Worm (Caenorhabditis elegans) whole organism, L4 larva: Measurements from ENCODE around the gene Y66H1A.5.
A peak's percentile ranks its signal among the peaks of the same experiment; 100 is the strongest.

Experiments
- F26F4.8 ChIP-seq: fragments of 200-800 bp; sonication (Bioruptor generic); conservative IDR thresholded peaks from 2 replicates; pipeline ENCODE4 v1.3.6; 2022; ENCODE audit warnings: missing genetic modification characterization, missing compliant biosample characterization
- F49E8.2 ChIP-seq: sonication (generic microtip); optimal IDR thresholded peaks from 2 replicates; lab custom pipeline; 2016; ENCODE audit warnings: missing compliant biosample characterization, mild to moderate bottlenecking, missing genetic modification characterization, borderline replicate concordance
- Y105C5A.15 ChIP-seq: fragments of 200-800 bp; sonication (Bioruptor generic); IDR thresholded peaks from 2 replicates; pipeline ENCODE4 v1.3.6; 2022; ENCODE audit warnings: missing genetic modification characterization, missing compliant biosample characterization
- Y48G9A.11 ChIP-seq: fragments of 200-800 bp; sonication (Bioruptor generic); IDR thresholded peaks from 2 replicates; pipeline ENCODE4 v1.3.6; 2022; ENCODE audit warnings: missing genetic modification reagents, missing genetic modification characterization, missing compliant biosample characterization
- daf-16 ChIP-seq, 3 experiments: sonication (generic microtip); optimal IDR thresholded peaks; 2 replicates each; lab custom pipeline; 2016 to 2017; ENCODE audit warnings: missing genetic modification characterization in 3 of 3, missing genetic modification reagents in 3 of 3, mild to moderate bottlenecking in 2 of 3, missing compliant biosample characterization in 2 of 3, missing biosample characterization in 1 of 3, moderate library complexity in 1 of 3
- daf-19 ChIP-seq: fragments of 200-800 bp; sonication (Bioruptor generic); conservative IDR thresholded peaks from 2 replicates; pipeline ENCODE4 v1.3.6; 2022; ENCODE audit warnings: missing genetic modification characterization, missing compliant biosample characterization
- dmd-6 ChIP-seq: fragments of 200-800 bp; sonication (Bioruptor generic); IDR thresholded peaks from 2 replicates; pipeline ENCODE4 v1.3.6; 2022; ENCODE audit warnings: missing genetic modification reagents, missing genetic modification characterization, missing compliant biosample characterization
- dve-1 ChIP-seq: sonication (generic microtip); optimal IDR thresholded peaks from 2 replicates; lab custom pipeline; 2017; ENCODE audit warnings: antibody characterized with exemption, mild to moderate bottlenecking, missing genetic modification characterization, missing compliant biosample characterization; ENCODE audit not compliant: insufficient read depth
- egl-43 ChIP-seq: fragments of 200-800 bp; sonication (Bioruptor generic); IDR thresholded peaks from 2 replicates; pipeline ENCODE4 v1.3.6; 2022; ENCODE audit warnings: missing genetic modification reagents, missing genetic modification characterization, missing compliant biosample characterization
- hif-1 ChIP-seq, 2 experiments: sonication (generic microtip); optimal IDR thresholded peaks; 2 replicates each; lab custom pipeline; 2016 to 2017; ENCODE audit warnings: missing compliant biosample characterization in 2 of 2, missing genetic modification characterization in 2 of 2, missing genetic modification reagents in 2 of 2, missing genotype in 2 of 2, mild to moderate bottlenecking in 1 of 2
- hlh-11 ChIP-seq: fragments of 200-800 bp; sonication (Bioruptor generic); optimal IDR thresholded peaks from 2 replicates; lab custom pipeline; 2018; ENCODE audit warnings: mild to moderate bottlenecking, missing genetic modification characterization, missing compliant biosample characterization
- hlh-30 ChIP-seq: sonication (generic microtip); optimal IDR thresholded peaks from 2 replicates; lab custom pipeline; 2017; ENCODE audit warnings: antibody characterized with exemption, mild to moderate bottlenecking, missing genetic modification characterization, missing compliant biosample characterization; ENCODE audit not compliant: insufficient read depth
- hmg-1.1 ChIP-seq: fragments of 200-800 bp; sonication (Bioruptor generic); IDR thresholded peaks from 2 replicates; pipeline ENCODE4 v1.3.6; 2022; ENCODE audit warnings: missing genetic modification reagents, missing genetic modification characterization, missing compliant biosample characterization
- lin-15B ChIP-seq: fragments of 150-350 bp; sonication (generic microtip); optimal IDR thresholded peaks from 3 replicates; lab custom pipeline; 2014; ENCODE audit warnings: missing biosample characterization, missing genetic modification characterization
- lir-3 ChIP-seq: sonication (generic microtip); optimal IDR thresholded peaks from 2 replicates; lab custom pipeline; 2016; ENCODE audit warnings: mild to moderate bottlenecking, missing genetic modification characterization, missing compliant biosample characterization
- mep-1 ChIP-seq: fragments of 150-350 bp; sonication (generic microtip); optimal IDR thresholded peaks from 3 replicates; lab custom pipeline; 2014; ENCODE audit warnings: missing biosample characterization, missing genetic modification characterization
- nhr-10 ChIP-seq: fragments of 150-350 bp; optimal IDR thresholded peaks from 2 replicates; lab custom pipeline; 2014; ENCODE audit warnings: missing biosample characterization, missing genetic modification characterization
- nhr-11 ChIP-seq: fragments of 150-350 bp; optimal IDR thresholded peaks from 2 replicates; lab custom pipeline; 2014; ENCODE audit warnings: missing biosample characterization, missing genetic modification characterization
- nhr-237 ChIP-seq: sonication (generic microtip); optimal IDR thresholded peaks from 2 replicates; lab custom pipeline; 2017; ENCODE audit warnings: missing biosample characterization, missing genetic modification characterization
- nhr-28 ChIP-seq: fragments of 150-350 bp; optimal IDR thresholded peaks from 2 replicates; lab custom pipeline; 2014; ENCODE audit warnings: missing biosample characterization, missing genetic modification characterization
- nhr-77 ChIP-seq: fragments of 150-350 bp; optimal IDR thresholded peaks from 2 replicates; lab custom pipeline; 2014; ENCODE audit warnings: missing biosample characterization, missing genetic modification characterization
- php-3 ChIP-seq: fragments of 200-800 bp; sonication (Bioruptor generic); IDR thresholded peaks from 2 replicates; pipeline ENCODE4 v1.3.6; 2022; ENCODE audit warnings: missing genetic modification reagents, missing genetic modification characterization, missing compliant biosample characterization
- pqm-1 ChIP-seq: sonication (generic microtip); optimal IDR thresholded peaks from 2 replicates; lab custom pipeline; 2017; ENCODE audit warnings: missing biosample characterization, missing genetic modification characterization
- saeg-2 ChIP-seq: fragments of 200-800 bp; sonication (Bioruptor generic); IDR thresholded peaks from 2 replicates; pipeline ENCODE4 v1.3.6; 2022; ENCODE audit warnings: missing genetic modification reagents, missing genetic modification characterization, missing compliant biosample characterization
- set-16 ChIP-seq: fragments of 200-800 bp; sonication (Bioruptor generic); IDR thresholded peaks from 2 replicates; pipeline ENCODE4 v1.3.6; 2022; ENCODE audit warnings: missing genetic modification reagents, missing genetic modification characterization, missing compliant biosample characterization
- snpc-4 ChIP-seq: fragments of 150-350 bp; optimal IDR thresholded peaks from 2 replicates; lab custom pipeline; 2014; ENCODE audit warnings: missing biosample characterization, missing genetic modification characterization
- spr-1 ChIP-seq: sonication (generic microtip); optimal IDR thresholded peaks from 2 replicates; lab custom pipeline; 2016; ENCODE audit warnings: mild to moderate bottlenecking, missing genetic modification characterization, missing compliant biosample characterization
- tag-97 ChIP-seq: fragments of 200-800 bp; sonication (Bioruptor generic); IDR thresholded peaks from 2 replicates; pipeline ENCODE4 v1.3.6; 2022; ENCODE audit warnings: missing genetic modification characterization, missing compliant biosample characterization
- unc-130 ChIP-seq: sonication (generic microtip); optimal IDR thresholded peaks from 2 replicates; lab custom pipeline; 2016; ENCODE audit warnings: missing genetic modification reagents, missing genetic modification characterization, missing compliant biosample characterization
- unc-62 ChIP-seq, 3 experiments: fragments of 150-350 bp in 1 of 3; sonication (generic microtip); optimal IDR thresholded peaks in 2 of 3; peaks in 1 of 3; 1 replicate in 1 of 3; 2 replicates in 2 of 3; lab custom pipeline; 2014 to 2017; ENCODE audit warnings: missing biosample characterization in 3 of 3, missing genetic modification characterization in 3 of 3, missing genetic modification reagents in 3 of 3, missing genotype in 1 of 3
- zfp-2 ChIP-seq: sonication (generic microtip); optimal IDR thresholded peaks from 2 replicates; lab custom pipeline; 2016; ENCODE audit warnings: mild to moderate bottlenecking, missing genetic modification characterization, missing compliant biosample characterization

The Y66H1A.5 gene

DNA sequence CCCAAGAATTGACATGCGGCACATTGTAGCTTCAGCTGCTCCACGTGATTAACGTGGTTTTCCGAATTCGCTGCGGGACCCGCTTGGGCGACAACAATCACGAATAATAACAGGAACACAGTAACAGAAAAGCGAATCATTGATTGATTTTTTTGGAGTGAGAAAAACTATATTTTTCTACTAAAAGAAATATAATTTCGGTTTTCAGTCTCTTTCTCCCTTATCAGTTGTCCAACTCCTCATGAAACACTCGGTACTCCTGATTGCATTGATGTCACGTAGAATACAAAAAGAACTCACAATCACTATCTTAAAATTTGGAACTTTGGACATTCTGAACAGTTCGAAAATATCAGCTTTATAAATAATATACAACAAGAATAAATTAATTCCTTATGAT lies at the start of gene Y66H1A.5:
Gene Y66H1A.5, minus strand, starts transcription at position 265 of the 400 bp plus-strand sequence.
- peak in 1 of 2 experiments; percentile 60 for TF ChIP-seq hif-1 (tag; optimal IDR thresholded peaks at IDR 0.05; lab: Kevin White, UChicago)
- TF ChIP-seq dmd-6 (GFP tag; lab: Robert Waterston, UW): peak; percentile 31; the same call in 1 of the 2 replicates
- peak; percentile 89 for TF ChIP-seq nhr-77 (tag; lab: Kevin White, UChicago)
- peak; percentile 66 for TF ChIP-seq dve-1 (tag; lab: Kevin White, UChicago)
- peak; percentile 5 for TF ChIP-seq hlh-30 (tag; lab: Kevin White, UChicago)
- TF ChIP-seq pqm-1: peak; percentile 74
- TF ChIP-seq snpc-4 (tag; lab: Kevin White, UChicago): no peak
- peak; percentile 41 for TF ChIP-seq nhr-10 (tag; lab: Kevin White, UChicago)
- no peak for TF ChIP-seq daf-16 (GFP tag; optimal IDR thresholded peaks at IDR 0.05; lab: Kevin White, UChicago)
- TF ChIP-seq daf-16 (tag; optimal IDR thresholded peaks at IDR 0.05; lab: Kevin White, UChicago): peak; percentile 46
- no peak for TF ChIP-seq spr-1 (tag; lab: Kevin White, UChicago)
- TF ChIP-seq mep-1 (tag; lab: Kevin White, UChicago): peak; percentile 10
- no peak for TF ChIP-seq Y48G9A.11 (GFP tag; lab: Robert Waterston, UW)
- TF ChIP-seq nhr-28 (tag; lab: Kevin White, UChicago): peak; percentile 94
- TF ChIP-seq hlh-11 (tag; lab: Kevin White, UChicago): peak; percentile 29
- TF ChIP-seq tag-97 (GFP tag; lab: Robert Waterston, UW): no peak

DNA sequence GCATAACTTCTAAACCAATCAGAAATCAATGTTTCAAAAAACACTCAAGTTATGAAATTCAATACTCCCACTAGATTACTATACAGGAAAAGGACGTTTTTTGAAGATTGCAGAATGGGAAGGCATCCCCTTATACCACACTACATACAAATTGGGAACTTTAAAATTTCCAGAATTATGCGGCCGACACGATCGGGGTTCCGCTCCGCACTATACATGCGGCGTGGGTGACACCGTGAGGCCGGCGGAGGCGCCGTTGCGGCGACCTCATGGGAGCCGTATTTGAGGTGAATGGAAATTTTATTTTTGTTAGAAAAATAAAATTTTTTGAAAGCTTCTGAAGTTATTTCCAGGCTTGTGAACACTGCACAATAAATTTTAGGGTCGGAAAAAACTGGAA lies 39.4 kb upstream of the Y66H1A.5 start:
- TF ChIP-seq F26F4.8 (0 out of 2 replicates have a peak, but pooled peaks have one; percentile 41), egl-43 (GFP tag; lab: Robert Waterston, UW) (no peak), nhr-11 (no peak)

DNA sequence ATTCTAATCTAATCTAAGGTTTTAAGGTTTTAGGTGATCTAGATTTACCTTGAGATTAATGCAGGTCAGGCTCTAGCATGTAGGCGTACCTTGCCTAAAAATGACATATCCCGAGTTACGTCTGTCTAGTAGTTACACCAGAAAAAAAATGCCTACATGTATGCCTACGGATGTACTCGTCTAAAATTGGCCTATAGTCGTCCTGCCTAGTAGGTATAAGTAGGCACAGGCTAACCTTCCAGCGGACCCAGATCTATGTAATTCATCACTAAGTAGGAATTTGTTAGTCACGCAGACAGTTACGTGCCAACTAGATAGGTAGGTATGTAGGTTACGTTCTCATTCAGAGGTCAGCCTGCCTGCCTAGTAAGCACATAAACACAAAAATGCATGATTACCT lies 38.4 kb upstream of the Y66H1A.5 start:
- TF ChIP-seq F49E8.2 (tag; lab: Kevin White, UChicago) (no peak), unc-62 (GFP tag; optimal IDR thresholded peaks at IDR 0.05 in 1 of 2; lab: Kevin White, UChicago) (peak in 1 of 2 experiments; percentile 91), unc-62 (tag; optimal IDR thresholded peaks at IDR 0.05; lab: Kevin White, UChicago) (no peak)

DNA sequence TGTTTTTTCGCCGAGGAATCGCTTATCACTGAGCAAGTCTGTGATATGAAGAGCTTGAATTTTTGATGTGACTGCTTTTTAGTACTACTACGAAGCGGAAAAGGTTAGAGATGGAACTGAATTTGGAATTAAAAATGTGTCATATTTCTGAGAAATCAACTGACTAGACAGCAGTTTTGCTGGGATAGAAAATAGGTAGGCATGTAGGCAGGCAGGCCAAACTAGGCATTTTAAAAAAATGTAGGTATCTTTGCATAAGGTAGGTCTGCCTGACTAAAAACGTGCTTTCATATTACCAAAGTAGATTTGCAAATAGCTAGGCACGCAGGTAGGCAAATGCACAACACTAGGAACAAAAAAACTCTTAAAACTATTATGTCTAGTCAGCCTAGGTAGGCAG lies 37.6 kb upstream of the Y66H1A.5 start:
- TF ChIP-seq hmg-1.1 (GFP tag; lab: Robert Waterston, UW) (no peak), unc-62 (GFP tag; optimal IDR thresholded peaks at IDR 0.05 in 1 of 2; lab: Kevin White, UChicago) (peak in 1 of 2 experiments; percentile 97), unc-62 (tag; optimal IDR thresholded peaks at IDR 0.05; lab: Kevin White, UChicago) (no peak), daf-19 (GFP tag; lab: Robert Waterston, UW) (no peak), unc-130 (no peak)

DNA sequence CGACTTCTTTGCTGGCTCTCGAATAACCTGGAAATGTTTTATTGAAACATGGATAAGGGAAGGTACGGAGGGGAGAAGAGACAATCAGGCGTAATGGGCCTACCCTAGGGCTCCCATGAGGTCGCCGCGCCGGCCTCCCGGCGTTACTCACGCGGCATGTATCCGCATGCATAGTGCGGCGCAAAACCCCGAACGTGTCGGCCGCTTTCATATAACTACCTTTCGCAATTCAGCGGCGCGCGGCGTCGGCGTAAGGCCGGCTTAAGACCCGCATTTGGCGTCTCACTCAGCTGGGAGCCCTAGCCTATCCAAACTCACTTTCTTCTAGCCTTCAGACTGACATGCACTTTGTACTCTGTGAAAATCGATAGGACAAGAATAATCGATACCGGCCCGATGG lies 33.1 kb upstream of the Y66H1A.5 start:
- TF ChIP-seq zfp-2 (no peak), Y105C5A.15 (no peak), nhr-77 (tag; lab: Kevin White, UChicago) (no peak), saeg-2 (GFP tag; lab: Robert Waterston, UW) (0 out of 2 replicates have a peak, but pooled peaks have one; percentile 55), lir-3 (tag; lab: Kevin White, UChicago) (no peak), lin-15B (tag; lab: Kevin White, UChicago) (no peak), nhr-237 (tag; lab: Kevin White, UChicago) (no peak), php-3 (GFP tag; lab: Robert Waterston, UW) (no peak), set-16 (GFP tag; lab: Robert Waterston, UW) (peak; percentile 80)
